Worm (Caenorhabditis elegans) whole organism, late embryonic: ENCODE measurements around the gene R02F11.9.

ENCODE experiments used
- C08G9.2 ChIP-seq: sonication (generic microtip); optimal IDR thresholded peaks from 2 replicates; lab custom pipeline; 2016; ENCODE audit warnings: mild to moderate bottlenecking, missing genetic modification characterization, moderate library complexity, missing compliant biosample characterization
- C38D4.7 ChIP-seq: fragments of 200-800 bp; sonication (Bioruptor generic); optimal IDR thresholded peaks from 2 replicates; lab custom pipeline; 2018; ENCODE audit warnings: mild to moderate bottlenecking, missing genetic modification characterization, moderate library complexity, missing compliant biosample characterization
- K09A11.1 ChIP-seq: sonication (generic microtip); optimal IDR thresholded peaks from 2 replicates; lab custom pipeline; 2017; ENCODE audit warnings: antibody characterized with exemption, mild to moderate bottlenecking, missing genetic modification characterization, missing compliant biosample characterization; ENCODE audit not compliant: insufficient read depth
- T23F11.4 ChIP-seq: fragments of 200-800 bp; sonication (Bioruptor generic); optimal IDR thresholded peaks from 2 replicates; lab custom pipeline; 2018; ENCODE audit warnings: mild to moderate bottlenecking, missing genetic modification characterization, missing compliant biosample characterization
- ahr-1 ChIP-seq: sonication (generic microtip); optimal IDR thresholded peaks from 2 replicates; lab custom pipeline; 2016; ENCODE audit warnings: missing genetic modification characterization, missing compliant biosample characterization
- ceh-18 ChIP-seq: sonication (generic microtip); optimal IDR thresholded peaks from 2 replicates; lab custom pipeline; 2016; ENCODE audit warnings: missing genetic modification characterization, missing compliant biosample characterization
- ceh-22 ChIP-seq: sonication (generic microtip); optimal IDR thresholded peaks from 2 replicates; lab custom pipeline; 2017; ENCODE audit warnings: missing biosample characterization, missing genetic modification characterization
- ceh-24 ChIP-seq: sonication (generic microtip); optimal IDR thresholded peaks from 2 replicates; lab custom pipeline; 2016; ENCODE audit warnings: mild to moderate bottlenecking, missing genetic modification characterization, missing compliant biosample characterization
- ceh-45 ChIP-seq: fragments of 200-800 bp; sonication (Bioruptor generic); IDR thresholded peaks from 2 replicates; pipeline ENCODE4 v1.3.6; 2022; ENCODE audit warnings: missing genetic modification reagents, missing genetic modification characterization, missing compliant biosample characterization
- ceh-6 ChIP-seq: fragments of 200-800 bp; sonication (Bioruptor generic); optimal IDR thresholded peaks from 2 replicates; lab custom pipeline; 2018; ENCODE audit warnings: mild to moderate bottlenecking, missing genetic modification characterization, missing compliant biosample characterization
- dve-1 ChIP-seq: sonication (generic microtip); optimal IDR thresholded peaks from 2 replicates; lab custom pipeline; 2017; ENCODE audit warnings: antibody characterized with exemption, mild to moderate bottlenecking, missing genetic modification characterization, missing compliant biosample characterization
- elt-2 ChIP-seq: sonication (generic microtip); optimal IDR thresholded peaks from 2 replicates; lab custom pipeline; 2016; ENCODE audit warnings: missing genetic modification reagents, missing genetic modification characterization, missing compliant biosample characterization
- elt-4 ChIP-seq: sonication (generic microtip); optimal IDR thresholded peaks from 2 replicates; lab custom pipeline; 2016; ENCODE audit warnings: missing genetic modification characterization, missing compliant biosample characterization
- ets-4 ChIP-seq: sonication (generic microtip); optimal IDR thresholded peaks from 2 replicates; lab custom pipeline; 2016; ENCODE audit warnings: missing genetic modification characterization, missing compliant biosample characterization
- eyg-1 ChIP-seq: sonication (generic microtip); optimal IDR thresholded peaks from 2 replicates; lab custom pipeline; 2016; ENCODE audit warnings: missing genotype, missing genetic modification characterization, missing compliant biosample characterization
- fax-1 ChIP-seq: sonication (generic microtip); optimal IDR thresholded peaks from 2 replicates; lab custom pipeline; 2016; ENCODE audit warnings: missing genotype, missing genetic modification characterization, missing compliant biosample characterization
- fkh-6 ChIP-seq: sonication (generic microtip); optimal IDR thresholded peaks from 2 replicates; lab custom pipeline; 2016; ENCODE audit warnings: missing genetic modification characterization, missing compliant biosample characterization
- hlh-13 ChIP-seq: fragments of 200-800 bp; sonication (Bioruptor generic); optimal IDR thresholded peaks from 2 replicates; lab custom pipeline; 2018; ENCODE audit warnings: mild to moderate bottlenecking, missing genetic modification characterization, missing compliant biosample characterization
- hlh-15 ChIP-seq: sonication (generic microtip); optimal IDR thresholded peaks from 2 replicates; lab custom pipeline; 2016; ENCODE audit warnings: missing genetic modification characterization, missing compliant biosample characterization
- hlh-30 ChIP-seq: sonication (generic microtip); optimal IDR thresholded peaks from 2 replicates; lab custom pipeline; 2017; ENCODE audit warnings: antibody characterized with exemption, missing genetic modification characterization, missing compliant biosample characterization; ENCODE audit not compliant: insufficient read depth
- mec-3 ChIP-seq: sonication (generic microtip); optimal IDR thresholded peaks from 2 replicates; lab custom pipeline; 2016; ENCODE audit warnings: borderline replicate concordance, missing genetic modification characterization, missing compliant biosample characterization
- nfya-1 ChIP-seq: sonication (generic microtip); optimal IDR thresholded peaks from 2 replicates; lab custom pipeline; 2017; ENCODE audit warnings: missing genetic modification characterization, mild to moderate bottlenecking, missing compliant biosample characterization, antibody characterized with exemption, moderate library complexity
- nhr-11 ChIP-seq: fragments of 150-350 bp; optimal IDR thresholded peaks from 2 replicates; lab custom pipeline; 2014; ENCODE audit warnings: missing biosample characterization, missing genetic modification characterization
- pag-3 ChIP-seq: sonication (generic microtip); optimal IDR thresholded peaks from 2 replicates; lab custom pipeline; 2016; ENCODE audit warnings: missing compliant biosample characterization, missing genetic modification characterization, borderline replicate concordance
- pax-1 ChIP-seq: fragments of 150-350 bp; optimal IDR thresholded peaks from 2 replicates; lab custom pipeline; 2014; ENCODE audit warnings: missing biosample characterization, missing genetic modification characterization
- pha-2 ChIP-seq: sonication (generic microtip); optimal IDR thresholded peaks from 2 replicates; lab custom pipeline; 2017; ENCODE audit warnings: mild to moderate bottlenecking, missing genetic modification characterization, missing compliant biosample characterization
- pqm-1 ChIP-seq: sonication (generic microtip); optimal IDR thresholded peaks from 2 replicates; lab custom pipeline; 2016; ENCODE audit warnings: missing genetic modification characterization, missing compliant biosample characterization
- pros-1 ChIP-seq: fragments of 150-350 bp; optimal IDR thresholded peaks from 2 replicates; lab custom pipeline; 2014; ENCODE audit warnings: missing biosample characterization, missing genetic modification reagents, missing genetic modification characterization
- ref-2 ChIP-seq: sonication (generic microtip); optimal IDR thresholded peaks from 2 replicates; lab custom pipeline; 2016; ENCODE audit warnings: missing genetic modification characterization, missing compliant biosample characterization
- sdc-2 ChIP-seq: sonication (generic microtip); optimal IDR thresholded peaks from 2 replicates; lab custom pipeline; 2016; ENCODE audit warnings: missing genotype, missing genetic modification characterization, missing compliant biosample characterization
- sox-4 ChIP-seq: sonication (generic microtip); optimal IDR thresholded peaks from 2 replicates; lab custom pipeline; 2017; ENCODE audit warnings: mild to moderate bottlenecking, missing genetic modification characterization, inconsistent platforms, missing compliant biosample characterization
- syd-9 ChIP-seq: sonication (generic microtip); optimal IDR thresholded peaks from 2 replicates; lab custom pipeline; 2016; ENCODE audit warnings: mild to moderate bottlenecking, missing genetic modification characterization, moderate library complexity, missing compliant biosample characterization
- tbx-2 ChIP-seq: sonication (generic microtip); optimal IDR thresholded peaks from 2 replicates; lab custom pipeline; 2016; ENCODE audit warnings: missing genetic modification characterization, missing compliant biosample characterization
- tbx-7 ChIP-seq: sonication (generic microtip); optimal IDR thresholded peaks from 2 replicates; lab custom pipeline; 2016; ENCODE audit warnings: missing genotype, missing genetic modification characterization, missing compliant biosample characterization
- ttx-3 ChIP-seq: sonication (generic microtip); optimal IDR thresholded peaks from 2 replicates; lab custom pipeline; 2016; ENCODE audit warnings: missing genetic modification reagents, missing genetic modification characterization, missing compliant biosample characterization
- unc-55 ChIP-seq: sonication (generic microtip); optimal IDR thresholded peaks from 2 replicates; lab custom pipeline; 2017; ENCODE audit warnings: missing biosample characterization, missing genetic modification reagents, missing genetic modification characterization
- ztf-16 ChIP-seq: sonication (generic microtip); optimal IDR thresholded peaks from 2 replicates; lab custom pipeline; 2017; ENCODE audit warnings: missing genetic modification characterization, missing compliant biosample characterization

R02F11.9 gene

ce11 chrV:4787836-4788235, 570 bp downstream of the R02F11.9 start:
- TF ChIP-seq ahr-1 (tag; lab: Kevin White, UChicago) (no peak), ztf-16 (no peak), pqm-1 (tag; lab: Kevin White, UChicago) (no peak), unc-55 (GFP tag; lab: Kevin White, UChicago) (no peak), elt-4 (tag; lab: Kevin White, UChicago) (no peak), tbx-7 (tag; lab: Kevin White, UChicago) (no peak), ceh-45 (no peak), ets-4 (no peak), pag-3 (tag; lab: Kevin White, UChicago) (no peak), tbx-2 (tag; lab: Kevin White, UChicago) (no peak)

- no peak for TF ChIP-seq K09A11.1
- TF ChIP-seq elt-2 (tag; lab: Kevin White, UChicago): no peak
- TF ChIP-seq tbx-7 (tag; lab: Kevin White, UChicago): no peak
- no peak for TF ChIP-seq ceh-24 (tag; lab: Kevin White, UChicago)
- no peak for TF ChIP-seq syd-9 (tag; lab: Kevin White, UChicago)
- no peak for TF ChIP-seq eyg-1
- no peak for TF ChIP-seq nfya-1
- no peak for TF ChIP-seq fkh-6 (tag; lab: Kevin White, UChicago)
- TF ChIP-seq ceh-6 (GFP tag; lab: Kevin White, UChicago): no peak
- TF ChIP-seq nhr-11 (tag; lab: Kevin White, UChicago): no peak
- no peak for TF ChIP-seq pag-3 (tag; lab: Kevin White, UChicago)
- no peak for TF ChIP-seq ref-2 (tag; lab: Kevin White, UChicago)
- TF ChIP-seq ceh-22 (tag; lab: Kevin White, UChicago): no peak
- TF ChIP-seq hlh-30: no peak
Observed at ce11 chrV:4788823-4789222, 1.6 kb downstream of the R02F11.9 start, which contains the start of gene R02F11.10. Gene R02F11.10, plus strand, starts transcription at chrV:4789123.

ce11 chrV:4790368-4790767, 3.1 kb downstream of the R02F11.9 start, which contains the start of gene R02F11.12:
Gene R02F11.12, plus strand, starts transcription at chrV:4790668.
- TF ChIP-seq mec-3 (no peak), C38D4.7 (GFP tag; lab: Kevin White, UChicago) (no peak), pros-1 (tag; lab: Kevin White, UChicago) (no peak), dve-1 (tag; lab: Kevin White, UChicago) (no peak), ceh-18 (tag; lab: Kevin White, UChicago) (no peak), T23F11.4 (GFP tag; lab: Kevin White, UChicago) (no peak), sdc-2 (tag; lab: Kevin White, UChicago) (no peak), sox-4 (tag; lab: Kevin White, UChicago) (no peak), hlh-15 (tag; lab: Kevin White, UChicago) (no peak), unc-55 (GFP tag; lab: Kevin White, UChicago) (no peak), pax-1 (tag; lab: Kevin White, UChicago) (no peak), eyg-1 (no peak), pha-2 (no peak)

- TF ChIP-seq pqm-1 (tag; lab: Kevin White, UChicago) (no peak), sdc-2 (tag; lab: Kevin White, UChicago) (no peak), ttx-3 (tag; lab: Kevin White, UChicago) (no peak), C08G9.2 (no peak), hlh-13 (GFP tag; lab: Kevin White, UChicago) (no peak), elt-2 (tag; lab: Kevin White, UChicago) (no peak), fax-1 (tag; lab: Kevin White, UChicago) (no peak)
Observed at ce11 chrV:4791569-4791968, 4.3 kb downstream of the R02F11.9 start, which contains the start of gene R02F11.11. Gene R02F11.11, plus strand, starts transcription at chrV:4791869.
